Worm (Caenorhabditis elegans): ENCODE measurements around the gene T03F7.7.

Gene T03F7.7

ce11 chrV:11336877-11337276 lies 25.7 kb downstream of the T03F7.7 start:
- TF ChIP-seq mml-1 (tag; optimal IDR thresholded peaks at IDR 0.05) (no peak), R02D3.7 (tag; optimal IDR thresholded peaks at IDR 0.05) (no peak), jun-1 (tag; optimal IDR thresholded peaks at IDR 0.05) (no peak), elt-3 (tag; optimal IDR thresholded peaks at IDR 0.05) (no peak), nfya-1 (tag; optimal IDR thresholded peaks at IDR 0.05; ENCODE audit: insufficient read depth) (no peak), unc-39 (tag; optimal IDR thresholded peaks at IDR 0.05) (no peak), unc-62 (GFP tag; optimal IDR thresholded peaks at IDR 0.05) (no peak), fkh-10 (GFP tag; optimal IDR thresholded peaks at IDR 0.05) (peak; percentile 36), pqm-1 (tag; optimal IDR thresholded peaks at IDR 0.05) (no peak)

ce11 chrV:11341130-11341675 lies 30.0 kb downstream of the T03F7.7 start:
- TF ChIP-seq lsy-12 (tag; optimal IDR thresholded peaks at IDR 0.05) (no peak), snpc-4 (tag; optimal IDR thresholded peaks at IDR 0.05) (no peak), nhr-43 (tag; optimal IDR thresholded peaks at IDR 0.05; ENCODE audit: poor library complexity, severe bottlenecking) (no peak), hmg-11 (tag; optimal IDR thresholded peaks at IDR 0.05) (no peak), unc-62 (GFP tag; optimal IDR thresholded peaks at IDR 0.05) (no peak), nfya-1 (tag; optimal IDR thresholded peaks at IDR 0.05; ENCODE audit: insufficient read depth) (peak; percentile 27), skn-1 (tag; optimal IDR thresholded peaks at IDR 0.05) (no peak), tbx-2 (tag; optimal IDR thresholded peaks at IDR 0.05) (no peak), fkh-2 (tag; optimal IDR thresholded peaks at IDR 0.05) (no peak), sea-2 (GFP tag; optimal IDR thresholded peaks at IDR 0.05) (no peak), nhr-12 (tag; optimal IDR thresholded peaks at IDR 0.05) (no peak), fkh-10 (GFP tag; optimal IDR thresholded peaks at IDR 0.05) (peak; percentile 91), lin-39 (tag; optimal IDR thresholded peaks at IDR 0.05) (no peak)

- TF ChIP-seq unc-62 (GFP tag; optimal IDR thresholded peaks at IDR 0.05): no peak
- TF ChIP-seq lsy-12 (tag; optimal IDR thresholded peaks at IDR 0.05): no peak
- no peak for TF ChIP-seq ztf-4 (tag; optimal IDR thresholded peaks at IDR 0.05)
- TF ChIP-seq elt-1 (tag; optimal IDR thresholded peaks at IDR 0.05): no peak
- TF ChIP-seq elt-2 (tag; optimal IDR thresholded peaks at IDR 0.05): no peak
Observed at ce11 chrV:11341913-11342312, 30.7 kb downstream of the T03F7.7 start, which contains the start of gene T02E9.5. Gene T02E9.5, plus strand, starts transcription at chrV:11342233.

- no peak for TF ChIP-seq R02D3.7 (tag; optimal IDR thresholded peaks at IDR 0.05)
- no peak for TF ChIP-seq unc-62 (GFP tag; optimal IDR thresholded peaks at IDR 0.05)
- TF ChIP-seq elt-1 (tag; optimal IDR thresholded peaks at IDR 0.05): peak; percentile 60
- peak; percentile 48 for TF ChIP-seq nhr-43 (tag; optimal IDR thresholded peaks at IDR 0.05; ENCODE audit: poor library complexity, severe bottlenecking)
- TF ChIP-seq nhr-28 (tag; optimal IDR thresholded peaks at IDR 0.05): peak; percentile 15
Observed at ce11 chrV:11344112-11344511, 32.9 kb downstream of the T03F7.7 start.

DNA sequence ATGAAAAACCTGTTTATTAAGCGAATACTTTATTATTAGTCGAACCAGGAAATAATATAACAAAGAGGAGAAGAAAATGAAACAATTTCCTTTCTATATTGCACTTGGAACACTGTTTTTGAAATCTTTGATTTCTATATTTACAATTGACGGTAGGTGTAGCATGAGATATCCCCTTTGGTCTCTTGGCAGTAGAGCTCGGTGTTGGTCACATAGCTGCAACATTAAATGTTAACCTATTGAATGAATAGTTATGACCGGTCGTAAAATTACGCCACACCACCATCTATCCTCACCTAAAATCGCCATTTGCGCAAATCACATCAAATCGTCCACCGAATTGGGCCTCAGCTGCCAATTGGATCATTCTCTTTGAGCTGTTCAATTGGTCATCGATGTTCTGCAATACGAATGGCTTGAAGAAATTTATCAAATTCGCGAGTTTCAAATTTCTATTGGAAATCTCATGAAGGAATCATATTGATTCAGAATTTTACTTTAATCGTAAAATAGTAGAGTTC lies 33.7 kb downstream of the T03F7.7 start:
- TF ChIP-seq snpc-4 (tag; optimal IDR thresholded peaks at IDR 0.05) (no peak), nhr-11 (tag; optimal IDR thresholded peaks at IDR 0.05) (no peak), ceh-9 (tag; optimal IDR thresholded peaks at IDR 0.05) (no peak), ZK546.5 (tag; optimal IDR thresholded peaks at IDR 0.05) (no peak), ztf-4 (tag; optimal IDR thresholded peaks at IDR 0.05) (no peak), unc-62 (GFP tag; optimal IDR thresholded peaks at IDR 0.05) (no peak), lsy-12 (tag; optimal IDR thresholded peaks at IDR 0.05) (no peak), sea-2 (GFP tag; optimal IDR thresholded peaks at IDR 0.05) (no peak), elt-1 (tag; optimal IDR thresholded peaks at IDR 0.05) (no peak), nhr-76 (tag; optimal IDR thresholded peaks at IDR 0.05) (no peak), aly-2 (tag; optimal IDR thresholded peaks at IDR 0.05) (no peak), daf-12 (tag; optimal IDR thresholded peaks at IDR 0.05) (no peak), ceh-16 (tag; optimal IDR thresholded peaks at IDR 0.05) (no peak), egl-5 (tag; optimal IDR thresholded peaks at IDR 0.05) (no peak), hmg-11 (tag; optimal IDR thresholded peaks at IDR 0.05) (no peak), fkh-10 (GFP tag; optimal IDR thresholded peaks at IDR 0.05) (no peak), nhr-12 (tag; optimal IDR thresholded peaks at IDR 0.05) (no peak), ztf-11 (tag; optimal IDR thresholded peaks at IDR 0.05) (no peak), nhr-25 (tag; optimal IDR thresholded peaks at IDR 0.05) (no peak)
